Worm (Caenorhabditis elegans) whole organism, late embryonic: ENCODE measurements around the gene F54H5.5.

ENCODE experiments used
- K02D7.2 ChIP-seq: sonication (generic microtip); optimal IDR thresholded peaks from 2 replicates; lab custom pipeline; 2017; ENCODE audit warnings: mild to moderate bottlenecking, missing genetic modification characterization, missing compliant biosample characterization
- Y22D7AL.16 ChIP-seq: sonication (generic microtip); optimal IDR thresholded peaks from 2 replicates; lab custom pipeline; 2016; ENCODE audit warnings: missing genetic modification characterization, missing compliant biosample characterization
- ama-1 ChIP-seq: fragments of 150-350 bp; optimal IDR thresholded peaks from 2 replicates; lab custom pipeline; 2014
- ets-4 ChIP-seq: sonication (generic microtip); optimal IDR thresholded peaks from 2 replicates; lab custom pipeline; 2016; ENCODE audit warnings: missing genetic modification characterization, missing compliant biosample characterization
- gmeb-2 ChIP-seq: sonication (generic microtip); optimal IDR thresholded peaks from 2 replicates; lab custom pipeline; 2016; ENCODE audit warnings: missing genetic modification characterization, inconsistent platforms, missing compliant biosample characterization
- mec-3 ChIP-seq: sonication (generic microtip); optimal IDR thresholded peaks from 2 replicates; lab custom pipeline; 2016; ENCODE audit warnings: borderline replicate concordance, missing genetic modification characterization, missing compliant biosample characterization
- nhr-11 ChIP-seq: fragments of 150-350 bp; optimal IDR thresholded peaks from 2 replicates; lab custom pipeline; 2014; ENCODE audit warnings: missing biosample characterization, missing genetic modification characterization
- pag-3 ChIP-seq: sonication (generic microtip); optimal IDR thresholded peaks from 2 replicates; lab custom pipeline; 2016; ENCODE audit warnings: missing compliant biosample characterization, missing genetic modification characterization, borderline replicate concordance
- pax-1 ChIP-seq: fragments of 150-350 bp; optimal IDR thresholded peaks from 2 replicates; lab custom pipeline; 2014; ENCODE audit warnings: missing biosample characterization, missing genetic modification characterization
- pha-2 ChIP-seq: sonication (generic microtip); optimal IDR thresholded peaks from 2 replicates; lab custom pipeline; 2017; ENCODE audit warnings: mild to moderate bottlenecking, missing genetic modification characterization, missing compliant biosample characterization
- pqm-1 ChIP-seq: sonication (generic microtip); optimal IDR thresholded peaks from 2 replicates; lab custom pipeline; 2016; ENCODE audit warnings: missing genetic modification characterization, missing compliant biosample characterization
- tbx-2 ChIP-seq: sonication (generic microtip); optimal IDR thresholded peaks from 2 replicates; lab custom pipeline; 2016; ENCODE audit warnings: missing genetic modification characterization, missing compliant biosample characterization
- unc-86 ChIP-seq: sonication (generic microtip); optimal IDR thresholded peaks from 2 replicates; lab custom pipeline; 2016; ENCODE audit warnings: missing genetic modification characterization, missing compliant biosample characterization

DNA sequence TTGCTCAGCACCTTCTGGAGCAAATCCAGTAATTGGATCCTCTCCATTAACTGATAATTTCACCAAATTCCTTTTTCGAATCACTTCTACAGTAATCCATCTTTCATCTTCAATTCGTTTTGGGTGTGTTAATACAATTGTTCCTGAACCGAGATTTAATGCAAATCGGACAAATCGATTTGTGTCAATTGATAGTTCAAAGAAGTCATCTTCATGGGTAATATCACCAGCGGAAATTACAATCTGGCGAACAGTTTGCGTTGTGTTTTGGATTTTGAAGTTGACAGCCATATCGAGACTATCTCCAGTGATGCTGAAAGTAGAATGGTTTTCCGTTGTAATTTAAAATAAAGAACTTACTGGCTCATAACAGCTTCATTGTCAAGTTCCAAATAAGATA is 10.8 kb upstream of the F54H5.5 start:
- TF ChIP-seq Y22D7AL.16 (tag; lab: Kevin White, UChicago) = no peak
- no peak for TF ChIP-seq nhr-11 (tag; lab: Kevin White, UChicago)
- TF ChIP-seq ama-1 (lab: Kevin White, UChicago) = no peak
- no peak for TF ChIP-seq pqm-1
- no peak for TF ChIP-seq ets-4
- TF ChIP-seq pag-3 (tag; lab: Kevin White, UChicago) = no peak
- no peak for TF ChIP-seq pax-1
- no peak for TF ChIP-seq mec-3 (tag; lab: Kevin White, UChicago)
- TF ChIP-seq pha-2 (tag; lab: Kevin White, UChicago) = no peak
- TF ChIP-seq K02D7.2 (tag; lab: Kevin White, UChicago) = no peak
- TF ChIP-seq gmeb-2 (tag; lab: Kevin White, UChicago) = no peak
- TF ChIP-seq tbx-2 (tag; lab: Kevin White, UChicago) = no peak
- TF ChIP-seq unc-86 (tag; lab: Kevin White, UChicago) = no peak
